Fruit fly (Drosophila melanogaster): ENCODE results near the gene CG11892.

DNA sequence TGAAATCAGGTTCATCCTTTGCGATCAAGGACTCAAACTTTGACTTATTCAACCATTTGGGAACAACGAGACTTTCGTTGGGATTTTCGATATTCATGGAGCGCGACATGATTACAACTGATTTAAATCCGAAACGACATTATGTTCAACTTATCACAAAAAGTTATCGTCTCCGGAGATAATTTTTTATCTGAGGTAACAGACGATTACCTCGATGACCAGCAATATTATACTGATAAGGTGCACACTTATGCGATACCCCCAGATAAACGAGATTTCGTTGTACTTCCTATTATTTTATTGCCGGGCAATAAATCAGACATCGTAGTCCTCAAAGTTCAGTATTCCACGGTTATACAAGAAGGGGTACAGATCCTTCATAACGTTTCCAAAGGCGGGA is 16.3 kb downstream of the CG11892 start, which contains the start of gene CG31097:
- TF ChIP-seq CG8478 (optimal IDR thresholded peaks at IDR 0.05) (no peak), CTCF (optimal IDR thresholded peaks at IDR 0.05) (no peak)
